Worm (Caenorhabditis elegans) whole organism, L2 larva: Measurements from ENCODE around the gene cyy-1.

ENCODE experiments used
- C34F6.9 ChIP-seq: fragments of 150-350 bp; optimal IDR thresholded peaks from 2 replicates; lab custom pipeline; 2014; ENCODE audit warnings: missing biosample characterization, missing genetic modification characterization
- F13H6.1 ChIP-seq: sonication (generic microtip); optimal IDR thresholded peaks from 2 replicates; lab custom pipeline; 2016; ENCODE audit warnings: missing genetic modification characterization, missing compliant biosample characterization
- R02D3.7 ChIP-seq: fragments of 150-350 bp; optimal IDR thresholded peaks from 2 replicates; lab custom pipeline; 2014; ENCODE audit warnings: missing biosample characterization, missing genetic modification characterization
- Y55F3AM.14 ChIP-seq: fragments of 200-800 bp; sonication (Bioruptor generic); optimal IDR thresholded peaks from 2 replicates; lab custom pipeline; 2018; ENCODE audit warnings: mild to moderate bottlenecking, missing genetic modification characterization, missing compliant biosample characterization
- ZK546.5 ChIP-seq: sonication (generic microtip); optimal IDR thresholded peaks from 2 replicates; lab custom pipeline; 2017; ENCODE audit warnings: missing biosample characterization, missing genetic modification characterization
- aly-2 ChIP-seq: fragments of 150-350 bp; optimal IDR thresholded peaks from 2 replicates; lab custom pipeline; 2014; ENCODE audit warnings: missing biosample characterization, missing genetic modification characterization
- blmp-1 ChIP-seq: sonication (generic microtip); optimal IDR thresholded peaks from 2 replicates; lab custom pipeline; 2017; ENCODE audit warnings: missing genetic modification characterization, mild to moderate bottlenecking, missing compliant biosample characterization, antibody characterized with exemption, moderate library complexity; ENCODE audit not compliant: insufficient read depth
- crh-2 ChIP-seq: sonication (generic microtip); optimal IDR thresholded peaks from 2 replicates; lab custom pipeline; 2017; ENCODE audit warnings: missing biosample characterization, missing genetic modification characterization
- dmd-4 ChIP-seq: sonication (generic microtip); optimal IDR thresholded peaks from 2 replicates; lab custom pipeline; 2017; ENCODE audit warnings: missing biosample characterization, missing genetic modification characterization
- elt-1 ChIP-seq: fragments of 150-350 bp; optimal IDR thresholded peaks from 2 replicates; lab custom pipeline; 2014; ENCODE audit warnings: missing biosample characterization, missing genetic modification characterization
- elt-3 ChIP-seq: sonication (generic microtip); optimal IDR thresholded peaks from 2 replicates; lab custom pipeline; 2017; ENCODE audit warnings: missing biosample characterization, missing genetic modification characterization
- fos-1 ChIP-seq: fragments of 150-350 bp; optimal IDR thresholded peaks from 2 replicates; lab custom pipeline; 2014; ENCODE audit warnings: missing biosample characterization, missing genetic modification characterization
- gmeb-1 ChIP-seq: fragments of 150-350 bp; optimal IDR thresholded peaks from 2 replicates; lab custom pipeline; 2014; ENCODE audit warnings: missing biosample characterization, missing genetic modification characterization
- lin-13 ChIP-seq: fragments of 150-350 bp; optimal IDR thresholded peaks from 2 replicates; lab custom pipeline; 2014; ENCODE audit warnings: missing biosample characterization, missing genetic modification reagents, missing genetic modification characterization
- lsy-2 ChIP-seq, 2 experiments: fragments of 150-350 bp in 1 of 2; sonication (generic microtip) in 1 of 2; optimal IDR thresholded peaks; 2 replicates each; lab custom pipeline; 2014 to 2017; ENCODE audit warnings: missing biosample characterization in 2 of 2, missing genetic modification characterization in 2 of 2
- mab-5 ChIP-seq: fragments of 150-350 bp; optimal IDR thresholded peaks from 2 replicates; lab custom pipeline; 2014; ENCODE audit warnings: missing biosample characterization, missing genetic modification characterization
- mbf-1 ChIP-seq: sonication (generic microtip); optimal IDR thresholded peaks from 2 replicates; lab custom pipeline; 2017; ENCODE audit warnings: missing biosample characterization, missing genetic modification characterization
- mdl-1 ChIP-seq, 2 experiments: fragments of 150-350 bp in 1 of 2; sonication (generic microtip) in 1 of 2; optimal IDR thresholded peaks; 2 replicates each; lab custom pipeline; 2017; ENCODE audit warnings: missing biosample characterization in 2 of 2, missing genetic modification characterization in 2 of 2
- nhr-10 ChIP-seq: sonication (generic microtip); optimal IDR thresholded peaks from 2 replicates; lab custom pipeline; 2017; ENCODE audit warnings: missing biosample characterization, missing genetic modification characterization
- nhr-11 ChIP-seq: fragments of 150-350 bp; optimal IDR thresholded peaks from 2 replicates; lab custom pipeline; 2014; ENCODE audit warnings: missing biosample characterization, missing genetic modification characterization
- nhr-12 ChIP-seq: fragments of 150-350 bp; optimal IDR thresholded peaks from 2 replicates; lab custom pipeline; 2014; ENCODE audit warnings: missing biosample characterization, missing genetic modification characterization
- nhr-129 ChIP-seq: fragments of 150-350 bp; optimal IDR thresholded peaks from 2 replicates; lab custom pipeline; 2014; ENCODE audit warnings: missing biosample characterization, missing genetic modification characterization
- nhr-21 ChIP-seq: fragments of 150-350 bp; optimal IDR thresholded peaks from 2 replicates; lab custom pipeline; 2014; ENCODE audit warnings: missing biosample characterization, missing genetic modification characterization
- nhr-23 ChIP-seq: fragments of 150-350 bp; optimal IDR thresholded peaks from 2 replicates; lab custom pipeline; 2014; ENCODE audit warnings: missing biosample characterization, missing genetic modification reagents, missing genetic modification characterization
- nhr-237 ChIP-seq: fragments of 150-350 bp; optimal IDR thresholded peaks from 2 replicates; lab custom pipeline; 2014; ENCODE audit warnings: missing biosample characterization, missing genetic modification characterization
- nhr-25 ChIP-seq: fragments of 150-350 bp; sonication (generic microtip); optimal IDR thresholded peaks from 3 replicates; lab custom pipeline; 2014; ENCODE audit warnings: missing biosample characterization, missing genetic modification characterization
- nhr-6 ChIP-seq: fragments of 150-350 bp; optimal IDR thresholded peaks from 2 replicates; lab custom pipeline; 2014; ENCODE audit warnings: missing biosample characterization, missing genetic modification characterization
- sem-4 ChIP-seq: fragments of 150-350 bp; optimal IDR thresholded peaks from 2 replicates; lab custom pipeline; 2014; ENCODE audit warnings: missing biosample characterization, missing genetic modification reagents, missing genetic modification characterization
- skn-1 ChIP-seq: sonication (generic microtip); optimal IDR thresholded peaks from 2 replicates; lab custom pipeline; 2017; ENCODE audit warnings: missing biosample characterization, missing genetic modification characterization
- sma-3 ChIP-seq: sonication (generic microtip); optimal IDR thresholded peaks from 2 replicates; lab custom pipeline; 2016; ENCODE audit warnings: missing genetic modification reagents, missing genetic modification characterization, missing compliant biosample characterization
- sma-9 ChIP-seq, 2 experiments: fragments of 150-350 bp in 1 of 2; sonication (generic microtip) in 1 of 2; optimal IDR thresholded peaks; 2 replicates each; lab custom pipeline; 2014 to 2016; ENCODE audit warnings: missing genetic modification characterization in 2 of 2, mild to moderate bottlenecking in 1 of 2, missing biosample characterization in 1 of 2, missing compliant biosample characterization in 1 of 2, missing genetic modification reagents in 1 of 2, moderate library complexity in 1 of 2
- snpc-4 ChIP-seq: fragments of 150-350 bp; optimal IDR thresholded peaks from 2 replicates; lab custom pipeline; 2014; ENCODE audit warnings: missing biosample characterization, missing genetic modification characterization
- unc-39 ChIP-seq: fragments of 150-350 bp; optimal IDR thresholded peaks from 2 replicates; lab custom pipeline; 2014; ENCODE audit warnings: missing biosample characterization, missing genetic modification characterization
- unc-55 ChIP-seq: fragments of 150-350 bp; sonication (generic microtip); optimal IDR thresholded peaks from 3 replicates; lab custom pipeline; 2014; ENCODE audit warnings: missing biosample characterization, missing genetic modification reagents, missing genetic modification characterization
- zag-1 ChIP-seq: fragments of 150-350 bp; optimal IDR thresholded peaks from 2 replicates; lab custom pipeline; 2014; ENCODE audit warnings: missing biosample characterization, missing genetic modification characterization
- ztf-1 ChIP-seq: fragments of 200-800 bp; sonication (Bioruptor generic); conservative IDR thresholded peaks from 2 replicates; pipeline ENCODE4 v1.3.6; 2022; ENCODE audit warnings: missing genetic modification characterization, missing compliant biosample characterization
- ztf-4 ChIP-seq: fragments of 150-350 bp; optimal IDR thresholded peaks from 2 replicates; lab custom pipeline; 2014; ENCODE audit warnings: missing biosample characterization, missing genetic modification characterization

The cyy-1 gene

ce11 chrIII:8426271-8426670 lies 20.6 kb downstream of the cyy-1 start, which contains the start of gene cec-1:
Gene cec-1, plus strand, starts transcription at chrIII:8426333.
- TF ChIP-seq elt-3 (no peak), ztf-4 (tag; lab: Kevin White, UChicago) (no peak), skn-1 (tag; lab: Kevin White, UChicago) (no peak), nhr-21 (tag; lab: Kevin White, UChicago) (no peak), unc-55 (peak; percentile 32), nhr-23 (tag; lab: Kevin White, UChicago) (no peak), mbf-1 (tag; lab: Kevin White, UChicago) (no peak), nhr-129 (tag; lab: Kevin White, UChicago) (no peak), ztf-1 (GFP tag; lab: Robert Waterston, UW) (no peak), lsy-2 (tag; optimal IDR thresholded peaks at IDR 0.05; lab: Kevin White, UChicago) (peak in 1 of 2 experiments; percentile 55), snpc-4 (tag; lab: Kevin White, UChicago) (no peak), sma-9 (GFP tag; optimal IDR thresholded peaks at IDR 0.05; lab: Kevin White, UChicago) (no peak), sma-9 (tag; optimal IDR thresholded peaks at IDR 0.05; lab: Kevin White, UChicago) (no peak), unc-39 (no peak), blmp-1 (peak; percentile 66), dmd-4 (tag; lab: Kevin White, UChicago) (no peak), aly-2 (no peak), fos-1 (tag; lab: Kevin White, UChicago) (no peak), ZK546.5 (no peak), nhr-10 (tag; lab: Kevin White, UChicago) (no peak), sma-3 (GFP tag; lab: Kevin White, UChicago) (no peak), nhr-12 (tag; lab: Kevin White, UChicago) (no peak), nhr-25 (tag; lab: Kevin White, UChicago) (no peak), crh-2 (peak; percentile 14), elt-1 (tag; lab: Kevin White, UChicago) (no peak), nhr-6 (peak; percentile 7), C34F6.9 (tag; lab: Kevin White, UChicago) (peak; percentile 14), sem-4 (tag; lab: Kevin White, UChicago) (no peak), nhr-11 (no peak), lin-13 (GFP tag; lab: Kevin White, UChicago) (no peak), Y55F3AM.14 (GFP tag; lab: Kevin White, UChicago) (no peak), zag-1 (tag; lab: Kevin White, UChicago) (no peak), mdl-1 (tag; optimal IDR thresholded peaks at IDR 0.05; lab: Kevin White, UChicago) (no peak)
- TF ChIP-seq, all 48 proteins: peak for 6

ce11 chrIII:8429035-8429434 lies 23.4 kb downstream of the cyy-1 start, which contains the start of gene ZK1236.1:
Gene ZK1236.1, plus strand, starts transcription at chrIII:8429297.
- TF ChIP-seq unc-55 (peak; percentile 30), mab-5 (tag; lab: Kevin White, UChicago) (no peak), lsy-2 (tag; optimal IDR thresholded peaks at IDR 0.05; lab: Kevin White, UChicago) (peak in 1 of 2 experiments; percentile 18)

- TF ChIP-seq nhr-23 (tag; lab: Kevin White, UChicago), result no peak
- no peak for TF ChIP-seq unc-39
- TF ChIP-seq nhr-25 (tag; lab: Kevin White, UChicago), result no peak
- TF ChIP-seq dmd-4 (tag; lab: Kevin White, UChicago), result no peak
- TF ChIP-seq snpc-4 (tag; lab: Kevin White, UChicago), result no peak
- TF ChIP-seq Y55F3AM.14 (GFP tag; lab: Kevin White, UChicago), result no peak
- no peak for TF ChIP-seq F13H6.1
- TF ChIP-seq, all 48 proteins: peak for 0
Observed at ce11 chrIII:8429497-8429896, 23.8 kb downstream of the cyy-1 start.

ce11 chrIII:8432143-8432542 lies 26.5 kb downstream of the cyy-1 start, which contains the start of gene ZK1236.5:
Gene ZK1236.5, minus strand, starts transcription at chrIII:8432214.
- no peak for TF ChIP-seq ztf-4 (tag; lab: Kevin White, UChicago)
- TF ChIP-seq Y55F3AM.14 (GFP tag; lab: Kevin White, UChicago), result no peak
- peak; percentile 17 for TF ChIP-seq nhr-129 (tag; lab: Kevin White, UChicago)
- TF ChIP-seq nhr-23 (tag; lab: Kevin White, UChicago), result no peak
- TF ChIP-seq sma-3 (GFP tag; lab: Kevin White, UChicago), result peak; percentile 3
- TF ChIP-seq elt-3, result no peak
- TF ChIP-seq C34F6.9 (tag; lab: Kevin White, UChicago), result peak; percentile 58
- peak; percentile 3 to 72 for TF ChIP-seq lsy-2 (tag; optimal IDR thresholded peaks at IDR 0.05; lab: Kevin White, UChicago)
- peak; percentile 40 for TF ChIP-seq unc-55
- TF ChIP-seq R02D3.7 (tag; lab: Kevin White, UChicago), result peak; percentile 90
- no peak for TF ChIP-seq dmd-4 (tag; lab: Kevin White, UChicago)
- no peak for TF ChIP-seq nhr-237 (tag; lab: Kevin White, UChicago)
- TF ChIP-seq skn-1 (tag; lab: Kevin White, UChicago), result no peak
- TF ChIP-seq nhr-25 (tag; lab: Kevin White, UChicago), result peak; percentile 9
- peak; percentile 12 for TF ChIP-seq crh-2
- peak; percentile 22 for TF ChIP-seq lin-13 (GFP tag; lab: Kevin White, UChicago)
- TF ChIP-seq gmeb-1, result peak; percentile 30
